Worm (Caenorhabditis elegans): Measurements from ENCODE around the gene tcer-1.

- no peak for TF ChIP-seq sox-2 (GFP tag; IDR thresholded peaks at IDR 0.05)
- no peak for TF ChIP-seq ama-1 (optimal IDR thresholded peaks at IDR 0.05)
- no peak for TF ChIP-seq odd-2 (tag; optimal IDR thresholded peaks at IDR 0.05)
- TF ChIP-seq hlh-30 (tag; optimal IDR thresholded peaks at IDR 0.05; ENCODE audit: insufficient read depth) = no peak
- no peak for TF ChIP-seq elt-4 (tag; optimal IDR thresholded peaks at IDR 0.05)
- no peak for TF ChIP-seq syd-9 (tag; optimal IDR thresholded peaks at IDR 0.05)
- no peak for TF ChIP-seq ets-4 (tag; optimal IDR thresholded peaks at IDR 0.05)
These were observed 3.8 kb upstream of the tcer-1 start, which contains the start of gene ZK1127.4 for ce11 chrII:7053649-7054048.

Data from whole organism, late embryonic.